Fruit fly (Drosophila melanogaster) whole organism, embryonic: Measurements from ENCODE around the gene CG43338.

Experiments
- CG14050 ChIP-seq: fragments of 200-800 bp; sonication (Bioruptor generic); IDR thresholded peaks from 3 replicates; pipeline ENCODE4 v1.3.6; 2022; ENCODE audit warnings: missing biosample characterization, missing genetic modification characterization
- CG17328 ChIP-seq: fragments of 200-800 bp; sonication (Bioruptor generic); IDR thresholded peaks from 2 replicates; pipeline ENCODE4 v1.3.6; 2022; ENCODE audit warnings: missing biosample characterization, missing genetic modification characterization
- Neu2 ChIP-seq: fragments of 200-800 bp; sonication (Bioruptor generic); optimal IDR thresholded peaks from 3 replicates; lab custom pipeline; 2016; ENCODE audit warnings: missing biosample characterization, missing genetic modification characterization, borderline replicate concordance
- Sin3A ChIP-seq: fragments of >200 bp; optimal IDR thresholded peaks from 2 replicates; lab custom pipeline; 2018
- crc ChIP-seq: fragments of 200-800 bp; sonication (Bioruptor generic); optimal IDR thresholded peaks from 2 replicates; lab custom pipeline; 2016; ENCODE audit warnings: missing biosample characterization, missing genetic modification characterization
- peb ChIP-seq: fragments of 200-800 bp; sonication (Bioruptor generic); IDR thresholded peaks from 2 replicates; pipeline ENCODE4 v1.3.6; 2022; ENCODE audit warnings: missing biosample characterization, missing genetic modification characterization
- shn ChIP-seq: fragments of 200-800 bp; sonication (Bioruptor generic); optimal IDR thresholded peaks from 3 replicates; lab custom pipeline; 2016; ENCODE audit warnings: missing biosample characterization, missing genetic modification characterization
- trem ChIP-seq: fragments of 200-800 bp; optimal IDR thresholded peaks from 3 replicates; lab custom pipeline; 2019; ENCODE audit warnings: missing biosample characterization, mild to moderate bottlenecking, missing genetic modification characterization, moderate library complexity
- wor ChIP-seq: fragments of 200-800 bp; sonication (Bioruptor generic); IDR thresholded peaks from 2 replicates; pipeline ENCODE4 v1.3.6; 2022; ENCODE audit warnings: missing biosample characterization, missing genetic modification characterization

- TF ChIP-seq shn (GFP tag; lab: Kevin White, UChicago) (no peak), crc (GFP tag; lab: Kevin White, UChicago) (no peak), trem (no peak), CG17328 (GFP tag; lab: Robert Waterston, UW) (no peak), Neu2 (GFP tag; lab: Kevin White, UChicago) (no peak), wor (no peak), Sin3A (lab: Kevin White, UChicago) (no peak), CG14050 (GFP tag; lab: Robert Waterston, UW) (no peak), peb (GFP tag; lab: Robert Waterston, UW) (no peak)
Measured at dm6 chr2L:18623435-18623834, 47.6 kb downstream of the CG43338 start.
